Fruit fly (Drosophila melanogaster): Measurements from ENCODE around the gene meep.

The meep gene

dm6 chr3L:1168445-1168844 lies 34.4 kb downstream of the meep start:
- TF ChIP-seq foxo (GFP tag; optimal IDR thresholded peaks at IDR 0.05), result no peak
- TF ChIP-seq h (GFP tag; optimal IDR thresholded peaks at IDR 0.05), result no peak
- no peak for TF ChIP-seq brk (GFP tag; optimal IDR thresholded peaks at IDR 0.05)
- no peak for TF ChIP-seq Dfd (GFP tag; optimal IDR thresholded peaks at IDR 0.05)
- no peak for TF ChIP-seq usp (GFP tag; optimal IDR thresholded peaks at IDR 0.05)
- no peak for TF ChIP-seq dsf (GFP tag; optimal IDR thresholded peaks at IDR 0.05; ENCODE audit: borderline replicate concordance)
- TF ChIP-seq dmrt93B (GFP tag; optimal IDR thresholded peaks at IDR 0.05), result no peak
- no peak for TF ChIP-seq jim (GFP tag; optimal IDR thresholded peaks at IDR 0.05)

dm6 chr3L:1166945-1167913 lies 35.6 kb downstream of the meep start:
- no peak for TF ChIP-seq pan (optimal IDR thresholded peaks at IDR 0.05)
- peak; percentile 18 for TF ChIP-seq OdsH (GFP tag; optimal IDR thresholded peaks at IDR 0.05)
- TF ChIP-seq foxo (GFP tag; optimal IDR thresholded peaks at IDR 0.05), result peak in 1 of 2 experiments; percentile 11
- peak; percentile 80 for TF ChIP-seq psq (GFP tag; optimal IDR thresholded peaks at IDR 0.05)
- peak; percentile 39 for TF ChIP-seq fru (GFP tag; optimal IDR thresholded peaks at IDR 0.05)
- TF ChIP-seq woc (GFP tag; optimal IDR thresholded peaks at IDR 0.05), result peak; percentile 19
- TF ChIP-seq lola (GFP tag; optimal IDR thresholded peaks at IDR 0.05), result no peak
- peak; percentile 5 for TF ChIP-seq ey (GFP tag; optimal IDR thresholded peaks at IDR 0.05)
- peak; percentile 19 for TF ChIP-seq h (GFP tag; optimal IDR thresholded peaks at IDR 0.05)
- no peak for TF ChIP-seq dl (GFP tag; optimal IDR thresholded peaks at IDR 0.05; ENCODE audit: insufficient read depth in 1 of 2, partially characterized antibody in 2 of 2)
- peak; percentile 9 for TF ChIP-seq rgr (GFP tag; optimal IDR thresholded peaks at IDR 0.05)
- TF ChIP-seq Hnf4 (GFP tag; optimal IDR thresholded peaks at IDR 0.05), result peak; percentile 6

- no peak for TF ChIP-seq lola (GFP tag; optimal IDR thresholded peaks at IDR 0.05)
- no peak for TF ChIP-seq CG32264 (GFP tag; optimal IDR thresholded peaks at IDR 0.05)
- no peak for TF ChIP-seq rgr (GFP tag; optimal IDR thresholded peaks at IDR 0.05)
- TF ChIP-seq Dif (GFP tag; optimal IDR thresholded peaks at IDR 0.05; ENCODE audit: partially characterized antibody), result no peak
- no peak for TF ChIP-seq Myc (optimal IDR thresholded peaks at IDR 0.05)
- TF ChIP-seq psq (GFP tag; optimal IDR thresholded peaks at IDR 0.05), result no peak
- no peak for TF ChIP-seq Jra (GFP tag; optimal IDR thresholded peaks at IDR 0.05)
- TF ChIP-seq foxo (GFP tag; optimal IDR thresholded peaks at IDR 0.05), result no peak
- no peak for TF ChIP-seq sv (GFP tag; optimal IDR thresholded peaks at IDR 0.05)
- no peak for TF ChIP-seq CG9705 (GFP tag; optimal IDR thresholded peaks at IDR 0.05)
- no peak for TF ChIP-seq GATAd (GFP tag; optimal IDR thresholded peaks at IDR 0.05)
- no peak for TF ChIP-seq sage (GFP tag; optimal IDR thresholded peaks at IDR 0.05)
- TF ChIP-seq Abd-B (GFP tag; optimal IDR thresholded peaks at IDR 0.05), result no peak
- no peak for TF ChIP-seq CrebA (GFP tag; optimal IDR thresholded peaks at IDR 0.05; ENCODE audit: borderline replicate concordance)
- no peak for TF ChIP-seq Vsx2 (GFP tag; optimal IDR thresholded peaks at IDR 0.05; ENCODE audit: partially characterized antibody)
- no peak for TF ChIP-seq fru (GFP tag; optimal IDR thresholded peaks at IDR 0.05)
- TF ChIP-seq Hr78 (GFP tag; optimal IDR thresholded peaks at IDR 0.05), result no peak
- TF ChIP-seq Sp1 (GFP tag; optimal IDR thresholded peaks at IDR 0.05), result no peak
Observed at dm6 chr3L:1166266-1166665, 36.6 kb downstream of the meep start.

- TF ChIP-seq Dif (GFP tag; optimal IDR thresholded peaks at IDR 0.05; ENCODE audit: partially characterized antibody) (no peak), pan (optimal IDR thresholded peaks at IDR 0.05) (no peak), br (GFP tag; optimal IDR thresholded peaks at IDR 0.05) (no peak), Vsx2 (GFP tag; optimal IDR thresholded peaks at IDR 0.05; ENCODE audit: partially characterized antibody) (no peak), psq (GFP tag; optimal IDR thresholded peaks at IDR 0.05) (no peak), Rel (GFP tag; optimal IDR thresholded peaks at IDR 0.05) (no peak), Rel (tag; optimal IDR thresholded peaks at IDR 0.05) (no peak), rgr (GFP tag; optimal IDR thresholded peaks at IDR 0.05) (no peak), Hnf4 (GFP tag; optimal IDR thresholded peaks at IDR 0.05) (no peak), h (GFP tag; optimal IDR thresholded peaks at IDR 0.05) (no peak), Abd-B (GFP tag; optimal IDR thresholded peaks at IDR 0.05) (no peak), Jra (GFP tag; optimal IDR thresholded peaks at IDR 0.05) (no peak), GATAd (GFP tag; optimal IDR thresholded peaks at IDR 0.05) (no peak), lola (GFP tag; optimal IDR thresholded peaks at IDR 0.05) (no peak)
Observed at dm6 chr3L:1165808-1166207, 37.0 kb downstream of the meep start.
